In genomic region chrV:20580511-20581040, ce11 we compare ENCODE assay signal across 4 worm cellular contexts.
TF ChIP-seq lines count a peak whose summit lies in the region.

F26F2.7 (plus strand) TSS chrV:20580990.

TF ChIP-seq in whole organism, L2 larva, 48 proteins besides CTCF, POLR2A, EP300 and RAD21 (continues in another document):
- TF ChIP-seq C34F6.9 (tag; optimal IDR thresholded peaks at IDR 0.05; lab: Kevin White, UChicago) (peak; percentile 94), lin-13 (GFP tag; optimal IDR thresholded peaks at IDR 0.05; lab: Kevin White, UChicago) (peak; percentile 85), sem-4 (tag; optimal IDR thresholded peaks at IDR 0.05; lab: Kevin White, UChicago) (peak; percentile 71), mdl-1 (tag; optimal IDR thresholded peaks at IDR 0.05; lab: Kevin White, UChicago) (peak; percentile 30 to 45), nhr-129 (tag; optimal IDR thresholded peaks at IDR 0.05; lab: Kevin White, UChicago) (no peak), R02D3.7 (tag; optimal IDR thresholded peaks at IDR 0.05; lab: Kevin White, UChicago) (peak; percentile 21), lin-11 (tag; optimal IDR thresholded peaks at IDR 0.05; lab: Kevin White, UChicago) (peak; percentile 75), ZK546.5 (tag; optimal IDR thresholded peaks at IDR 0.05; lab: Kevin White, UChicago) (no peak), nhr-21 (tag; optimal IDR thresholded peaks at IDR 0.05; lab: Kevin White, UChicago) (peak; percentile 58), zag-1 (tag; optimal IDR thresholded peaks at IDR 0.05; lab: Kevin White, UChicago) (peak; percentile 34), blmp-1 (tag; optimal IDR thresholded peaks at IDR 0.05; lab: Kevin White, UChicago; ENCODE audit: insufficient read depth) (no peak), ztf-1 (GFP tag; conservative IDR thresholded peaks at IDR 0.05; lab: Robert Waterston, UW) (no peak), dmd-4 (tag; optimal IDR thresholded peaks at IDR 0.05; lab: Kevin White, UChicago) (peak; percentile 29), unc-55 (GFP tag; optimal IDR thresholded peaks at IDR 0.05; lab: Kevin White, UChicago) (peak; percentile 75), sma-3 (GFP tag; optimal IDR thresholded peaks at IDR 0.05; lab: Kevin White, UChicago) (peak; percentile 80), egl-27 (tag; optimal IDR thresholded peaks at IDR 0.05; lab: Kevin White, UChicago) (peak; percentile 21), mab-5 (tag; optimal IDR thresholded peaks at IDR 0.05; lab: Kevin White, UChicago) (peak; percentile 61), ztf-4 (tag; optimal IDR thresholded peaks at IDR 0.05; lab: Kevin White, UChicago) (peak; percentile 61), F13H6.1 (tag; optimal IDR thresholded peaks at IDR 0.05; lab: Kevin White, UChicago) (peak; percentile 68), mbf-1 (tag; optimal IDR thresholded peaks at IDR 0.05; lab: Kevin White, UChicago) (no peak), lsy-2 (tag; optimal IDR thresholded peaks at IDR 0.05; lab: Kevin White, UChicago) (peak; percentile 82 to 93), gmeb-1 (tag; optimal IDR thresholded peaks at IDR 0.05; lab: Kevin White, UChicago) (peak; percentile 80), snpc-4 (tag; optimal IDR thresholded peaks at IDR 0.05; lab: Kevin White, UChicago) (peak; percentile 43)

TF ChIP-seq in whole organism, L4 larva, 104 proteins besides CTCF, POLR2A, EP300 and RAD21 (continues in another document):
- TF ChIP-seq ceh-44 (GFP tag; IDR thresholded peaks at IDR 0.05; lab: Robert Waterston, UW) (no peak), pqm-1 (tag; optimal IDR thresholded peaks at IDR 0.05; lab: Kevin White, UChicago) (peak; percentile 25), nhr-76 (tag; optimal IDR thresholded peaks at IDR 0.05; lab: Kevin White, UChicago) (no peak), F44E2.7 (GFP tag; IDR thresholded peaks at IDR 0.05; lab: Robert Waterston, UW) (0 out of 2 replicates have a peak, but pooled peaks have one; percentile 47), ceh-82 (tag; optimal IDR thresholded peaks at IDR 0.05; lab: Kevin White, UChicago) (no peak), nhr-111 (GFP tag; optimal IDR thresholded peaks at IDR 0.05; lab: Kevin White, UChicago) (no peak), zip-11 (GFP tag; IDR thresholded peaks at IDR 0.05; lab: Robert Waterston, UW) (no peak), hlh-11 (tag; optimal IDR thresholded peaks at IDR 0.05; lab: Kevin White, UChicago) (peak; percentile 95), Y5F2A.4 (GFP tag; optimal IDR thresholded peaks at IDR 0.05; lab: Kevin White, UChicago) (no peak), lin-29 (GFP tag; IDR thresholded peaks at IDR 0.05; lab: Robert Waterston, UW) (no peak), hif-1 (tag; optimal IDR thresholded peaks at IDR 0.05; lab: Kevin White, UChicago) (peak in 1 of 2 experiments; percentile 66), snpc-1.2 (GFP tag; IDR thresholded peaks at IDR 0.05; lab: Robert Waterston, UW) (no peak), mdt-29 (GFP tag; IDR thresholded peaks at IDR 0.05; lab: Robert Waterston, UW) (peak; percentile 75; the same call in 1 of the 2 replicates), dpl-1 (GFP tag; optimal IDR thresholded peaks at IDR 0.05; lab: Kevin White, UChicago) (peak; percentile 79), nhr-102 (tag; optimal IDR thresholded peaks at IDR 0.05; lab: Kevin White, UChicago) (peak; percentile 79), daf-16 (GFP tag; optimal IDR thresholded peaks at IDR 0.05; lab: Kevin White, UChicago) (peak; percentile 17 to 37), daf-16 (tag; optimal IDR thresholded peaks at IDR 0.05; lab: Kevin White, UChicago) (no peak), daf-8 (GFP tag; IDR thresholded peaks at IDR 0.05; lab: Robert Waterston, UW) (no peak), nhr-48 (tag; optimal IDR thresholded peaks at IDR 0.05; lab: Kevin White, UChicago) (peak; percentile 56), T20F7.1 (GFP tag; optimal IDR thresholded peaks at IDR 0.05; lab: Kevin White, UChicago) (no peak), zfp-2 (tag; optimal IDR thresholded peaks at IDR 0.05; lab: Kevin White, UChicago) (no peak), php-3 (GFP tag; IDR thresholded peaks at IDR 0.05; lab: Robert Waterston, UW) (peak; percentile 92; the same call in 1 of the 2 replicates), D1046.2 (GFP tag; IDR thresholded peaks at IDR 0.05; lab: Robert Waterston, UW) (no peak), tag-97 (GFP tag; IDR thresholded peaks at IDR 0.05; lab: Robert Waterston, UW) (no peak)

TF ChIP-seq in whole organism, late embryonic, 69 proteins besides CTCF, POLR2A, EP300 and RAD21 (continues in another document):
- TF ChIP-seq gmeb-2 (tag; optimal IDR thresholded peaks at IDR 0.05; lab: Kevin White, UChicago) (peak; percentile 20), tbx-2 (tag; optimal IDR thresholded peaks at IDR 0.05; lab: Kevin White, UChicago) (no peak), unc-3 (GFP tag; conservative IDR thresholded peaks at IDR 0.05; lab: Robert Waterston, UW) (no peak), unc-3 (tag; optimal IDR thresholded peaks at IDR 0.05; lab: Kevin White, UChicago) (peak; percentile 41), npax-4 (tag; optimal IDR thresholded peaks at IDR 0.05; lab: Kevin White, UChicago) (no peak), ceh-9 (tag; optimal IDR thresholded peaks at IDR 0.05; lab: Kevin White, UChicago) (no peak), hlh-6 (tag; optimal IDR thresholded peaks at IDR 0.05; lab: Kevin White, UChicago) (no peak), ceh-22 (tag; optimal IDR thresholded peaks at IDR 0.05; lab: Kevin White, UChicago) (no peak), unc-55 (GFP tag; optimal IDR thresholded peaks at IDR 0.05; lab: Kevin White, UChicago) (no peak), ceh-48 (tag; optimal IDR thresholded peaks at IDR 0.05; lab: Kevin White, UChicago) (peak; percentile 34), ttx-3 (tag; optimal IDR thresholded peaks at IDR 0.05; lab: Kevin White, UChicago) (peak; percentile 38), unc-86 (tag; optimal IDR thresholded peaks at IDR 0.05; lab: Kevin White, UChicago) (peak; percentile 51), ceh-31 (tag; optimal IDR thresholded peaks at IDR 0.05; lab: Kevin White, UChicago) (peak; percentile 31), syd-9 (tag; optimal IDR thresholded peaks at IDR 0.05; lab: Kevin White, UChicago) (no peak), ets-4 (tag; optimal IDR thresholded peaks at IDR 0.05; lab: Kevin White, UChicago) (no peak), ceh-30 (tag; optimal IDR thresholded peaks at IDR 0.05; lab: Kevin White, UChicago) (peak; percentile 34), unc-42 (tag; optimal IDR thresholded peaks at IDR 0.05; lab: Kevin White, UChicago) (peak; percentile 52), nfya-1 (tag; optimal IDR thresholded peaks at IDR 0.05; lab: Kevin White, UChicago) (peak; percentile 36), ceh-14 (tag; optimal IDR thresholded peaks at IDR 0.05; lab: Kevin White, UChicago) (peak; percentile 60), pha-2 (tag; optimal IDR thresholded peaks at IDR 0.05; lab: Kevin White, UChicago) (peak; percentile 64), lin-11 (tag; optimal IDR thresholded peaks at IDR 0.05; lab: Kevin White, UChicago) (peak; percentile 31), dmd-4 (tag; optimal IDR thresholded peaks at IDR 0.05; lab: Kevin White, UChicago; ENCODE audit: borderline replicate concordance) (no peak), hlh-30 (tag; optimal IDR thresholded peaks at IDR 0.05; lab: Kevin White, UChicago; ENCODE audit: insufficient read depth) (peak; percentile 76), lim-6 (tag; optimal IDR thresholded peaks at IDR 0.05; lab: Kevin White, UChicago) (no peak), pax-1 (tag; optimal IDR thresholded peaks at IDR 0.05; lab: Kevin White, UChicago) (no peak), elt-2 (tag; optimal IDR thresholded peaks at IDR 0.05; lab: Kevin White, UChicago) (peak; percentile 55)

TF ChIP-seq in whole organism, mixed stage, embryonic, 35 proteins besides CTCF, POLR2A, EP300 and RAD21:
- TF ChIP-seq bed-3 (GFP tag; optimal IDR thresholded peaks at IDR 0.05; lab: Kevin White, UChicago): no peak
- TF ChIP-seq hlh-1 (tag; optimal IDR thresholded peaks at IDR 0.05; lab: Kevin White, UChicago): peak; percentile 23
- peak; percentile 17 for TF ChIP-seq lin-32 (GFP tag; optimal IDR thresholded peaks at IDR 0.05; lab: Kevin White, UChicago)
- TF ChIP-seq ham-2 (GFP tag; optimal IDR thresholded peaks at IDR 0.05; lab: Kevin White, UChicago): no peak
- TF ChIP-seq sptf-1 (tag; optimal IDR thresholded peaks at IDR 0.05; lab: Kevin White, UChicago): peak; percentile 95
- TF ChIP-seq drap-1 (GFP tag; optimal IDR thresholded peaks at IDR 0.05; lab: Kevin White, UChicago): peak; percentile 71
- peak; percentile 67 for TF ChIP-seq mls-2 (tag; optimal IDR thresholded peaks at IDR 0.05; lab: Kevin White, UChicago)
- no peak for TF ChIP-seq ztf-11 (tag; optimal IDR thresholded peaks at IDR 0.05; lab: Kevin White, UChicago)
- TF ChIP-seq blmp-1 (tag; optimal IDR thresholded peaks at IDR 0.05; lab: Kevin White, UChicago): no peak
- peak; percentile 70 for TF ChIP-seq lin-13 (tag; optimal IDR thresholded peaks at IDR 0.05; lab: Kevin White, UChicago)
- no peak for TF ChIP-seq tbx-8 (GFP tag; optimal IDR thresholded peaks at IDR 0.05; lab: Kevin White, UChicago)
- TF ChIP-seq nhr-28 (tag; optimal IDR thresholded peaks at IDR 0.05; lab: Kevin White, UChicago): no peak
- peak; percentile 45 for TF ChIP-seq mab-5 (tag; optimal IDR thresholded peaks at IDR 0.05; lab: Kevin White, UChicago)
- peak; percentile 57 for TF ChIP-seq lsy-2 (tag; optimal IDR thresholded peaks at IDR 0.05; lab: Kevin White, UChicago)
- TF ChIP-seq nhr-2 (tag; optimal IDR thresholded peaks at IDR 0.05; lab: Kevin White, UChicago): no peak
- peak; percentile 74 for TF ChIP-seq mep-1 (tag; optimal IDR thresholded peaks at IDR 0.05; lab: Kevin White, UChicago)
- TF ChIP-seq nhr-76 (tag; optimal IDR thresholded peaks at IDR 0.05; lab: Kevin White, UChicago): no peak
- peak; percentile 23 for TF ChIP-seq pha-4 (tag; optimal IDR thresholded peaks at IDR 0.05; lab: Kevin White, UChicago)
- peak; percentile 77 for TF ChIP-seq ces-1 (GFP tag; optimal IDR thresholded peaks at IDR 0.05; lab: Kevin White, UChicago)
- peak; percentile 61 for TF ChIP-seq ceh-83 (GFP tag; optimal IDR thresholded peaks at IDR 0.05; lab: Kevin White, UChicago)
- TF ChIP-seq cnd-1 (tag; optimal IDR thresholded peaks at IDR 0.05; lab: Kevin White, UChicago): peak; percentile 48
- peak; percentile 34 for TF ChIP-seq ceh-43 (GFP tag; optimal IDR thresholded peaks at IDR 0.05; lab: Kevin White, UChicago)
- no peak for TF ChIP-seq flh-1 (GFP tag; optimal IDR thresholded peaks at IDR 0.05; lab: Kevin White, UChicago)
- TF ChIP-seq M03D4.4 (tag; optimal IDR thresholded peaks at IDR 0.05; lab: Kevin White, UChicago): peak; percentile 53
- TF ChIP-seq elt-1 (tag; optimal IDR thresholded peaks at IDR 0.05; lab: Kevin White, UChicago; ENCODE audit: borderline replicate concordance, insufficient read depth): no peak
- peak; percentile 12 for TF ChIP-seq ceh-39 (tag; optimal IDR thresholded peaks at IDR 0.05; lab: Kevin White, UChicago)
- no peak for TF ChIP-seq unc-120 (tag; optimal IDR thresholded peaks at IDR 0.05; lab: Kevin White, UChicago; ENCODE audit: poor library complexity, severe bottlenecking)
- TF ChIP-seq zip-8 (tag; optimal IDR thresholded peaks at IDR 0.05; lab: Kevin White, UChicago): no peak
- TF ChIP-seq nhr-237 (tag; optimal IDR thresholded peaks at IDR 0.05; lab: Kevin White, UChicago): no peak
TF ChIP-seq in whole organism, mixed stage, embryonic: peak in this region for 16.
